Fruit fly (Drosophila melanogaster) whole organism, embryonic: ENCODE data around the gene CG9395.

Experiments
- Ada2b ChIP-seq: fragments of 200-800 bp; sonication (Bioruptor generic); IDR thresholded peaks from 2 replicates; pipeline ENCODE4 v1.3.6; 2022; ENCODE audit warnings: missing biosample characterization, missing genetic modification characterization
- BtbVII ChIP-seq: fragments of 200-800 bp; sonication (Bioruptor generic); optimal IDR thresholded peaks from 3 replicates; lab custom pipeline; 2017; ENCODE audit warnings: missing biosample characterization, mild to moderate bottlenecking, missing genetic modification characterization
- CG10209 ChIP-seq: fragments of 200-800 bp; sonication (Bioruptor generic); optimal IDR thresholded peaks from 3 replicates; lab custom pipeline; 2017; ENCODE audit warnings: missing biosample characterization, mild to moderate bottlenecking, missing genetic modification characterization, missing genetic modification reagents
- CG10462 ChIP-seq: fragments of 200-800 bp; sonication (Bioruptor generic); optimal IDR thresholded peaks from 2 replicates; lab custom pipeline; 2016; ENCODE audit warnings: missing biosample characterization, missing genetic modification characterization
- CG10979 ChIP-seq: fragments of 200-800 bp; sonication (Bioruptor generic); optimal IDR thresholded peaks from 2 replicates; lab custom pipeline; 2018; ENCODE audit warnings: missing biosample characterization, mild to moderate bottlenecking, missing genetic modification characterization, moderate library complexity
- CG11695 ChIP-seq: fragments of 200-800 bp; sonication (Bioruptor generic); IDR thresholded peaks from 3 replicates; pipeline ENCODE4 v1.3.6; 2022; ENCODE audit warnings: missing biosample characterization, missing genetic modification characterization
- CG12769 ChIP-seq: fragments of 200-800 bp; sonication (Bioruptor generic); optimal IDR thresholded peaks from 2 replicates; lab custom pipeline; 2019; ENCODE audit warnings: missing biosample characterization, mild to moderate bottlenecking, missing genetic modification characterization, moderate library complexity
- CG14014 ChIP-seq: fragments of 200-800 bp; sonication (Bioruptor generic); IDR thresholded peaks from 2 replicates; pipeline ENCODE4 v1.3.6; 2022; ENCODE audit warnings: missing biosample characterization, missing genetic modification characterization
- CG14667 ChIP-seq: fragments of 200-800 bp; sonication (Bioruptor generic); IDR thresholded peaks from 2 replicates; pipeline ENCODE4 v1.3.6; 2022; ENCODE audit warnings: missing biosample characterization, missing genetic modification characterization
- CG14965 ChIP-seq: fragments of 200-800 bp; sonication (Bioruptor generic); optimal IDR thresholded peaks from 2 replicates; lab custom pipeline; 2016; ENCODE audit warnings: missing biosample characterization, missing genetic modification characterization, borderline replicate concordance
- CG15514 ChIP-seq: fragments of 200-800 bp; sonication (Bioruptor generic); optimal IDR thresholded peaks from 3 replicates; lab custom pipeline; 2017; ENCODE audit warnings: missing biosample characterization, missing genetic modification characterization, mild to moderate bottlenecking, moderate library complexity, missing genetic modification reagents
- CG17568 ChIP-seq: fragments of 200-800 bp; sonication (Bioruptor generic); optimal IDR thresholded peaks from 2 replicates; lab custom pipeline; 2018; ENCODE audit warnings: missing biosample characterization, mild to moderate bottlenecking, missing genetic modification characterization, moderate library complexity
- CG17612 ChIP-seq: fragments of 200-800 bp; sonication (Bioruptor generic); IDR thresholded peaks from 2 replicates; pipeline ENCODE4 v1.3.6; 2022; ENCODE audit warnings: missing biosample characterization, missing genetic modification characterization
- CG17912 ChIP-seq: fragments of 200-800 bp; sonication (Bioruptor generic); optimal IDR thresholded peaks from 2 replicates; lab custom pipeline; 2018; ENCODE audit warnings: missing biosample characterization, mild to moderate bottlenecking, missing genetic modification characterization
- CG18011 ChIP-seq: fragments of 200-800 bp; sonication (Bioruptor generic); optimal IDR thresholded peaks from 2 replicates; lab custom pipeline; 2017; ENCODE audit warnings: missing biosample characterization, missing genetic modification characterization, mild to moderate bottlenecking, moderate library complexity, missing genotype
- CG18476 ChIP-seq: fragments of 200-800 bp; sonication (Bioruptor generic); optimal IDR thresholded peaks from 2 replicates; lab custom pipeline; 2016; ENCODE audit warnings: missing biosample characterization, mild to moderate bottlenecking, missing genetic modification characterization
- CG3838 ChIP-seq: fragments of 200-800 bp; sonication (Bioruptor generic); optimal IDR thresholded peaks from 3 replicates; lab custom pipeline; 2016; ENCODE audit warnings: missing biosample characterization, missing genetic modification characterization
- CG3995 ChIP-seq: fragments of 200-800 bp; sonication (Bioruptor generic); optimal IDR thresholded peaks from 3 replicates; lab custom pipeline; 2016; ENCODE audit warnings: missing biosample characterization, missing genetic modification characterization
- CG4282 ChIP-seq: fragments of 200-800 bp; sonication (Bioruptor generic); optimal IDR thresholded peaks from 2 replicates; lab custom pipeline; 2016; ENCODE audit warnings: missing biosample characterization, missing genetic modification characterization
- CG7271 ChIP-seq: fragments of 200-800 bp; sonication (Bioruptor generic); optimal IDR thresholded peaks from 2 replicates; lab custom pipeline; 2018; ENCODE audit warnings: missing biosample characterization, mild to moderate bottlenecking, missing genetic modification characterization, moderate library complexity
- CG8944 ChIP-seq: fragments of 200-800 bp; sonication (Bioruptor generic); optimal IDR thresholded peaks from 3 replicates; lab custom pipeline; 2016; ENCODE audit warnings: missing biosample characterization, missing genetic modification characterization
- Dll ChIP-seq: fragments of 200-800 bp; sonication (Bioruptor generic); IDR thresholded peaks from 4 replicates; pipeline ENCODE4 v1.3.6; 2022; ENCODE audit warnings: missing biosample characterization, missing genetic modification characterization; ENCODE audit not compliant: partially characterized antibody
- Eip74EF ChIP-seq, 2 experiments: fragments of 200-800 bp in 1 of 2; fragments of >200 bp in 1 of 2; sonication (Bioruptor generic) in 1 of 2; optimal IDR thresholded peaks; 2 replicates each; lab custom pipeline; 2017 to 2019; ENCODE audit warnings: missing biosample characterization in 2 of 2, missing genetic modification characterization in 2 of 2, mild to moderate bottlenecking in 1 of 2, moderate library complexity in 1 of 2
- Elba2 ChIP-seq: fragments of 200-800 bp; sonication (Bioruptor generic); optimal IDR thresholded peaks from 3 replicates; lab custom pipeline; 2016; ENCODE audit warnings: missing biosample characterization, missing genetic modification characterization
- Fer1 ChIP-seq: fragments of 200-800 bp; sonication (Bioruptor generic); optimal IDR thresholded peaks from 2 replicates; lab custom pipeline; 2017; ENCODE audit warnings: missing biosample characterization, mild to moderate bottlenecking, missing genetic modification characterization
- Gug ChIP-seq: fragments of 200-800 bp; sonication (Bioruptor generic); IDR thresholded peaks from 4 replicates; pipeline ENCODE4 v1.3.6; 2022; ENCODE audit warnings: missing biosample characterization, missing genetic modification characterization
- Hr39 ChIP-seq: fragments of >200 bp; optimal IDR thresholded peaks from 2 replicates; lab custom pipeline; 2017
- Lpt ChIP-seq: fragments of >200 bp; optimal IDR thresholded peaks from 2 replicates; lab custom pipeline; 2018; ENCODE audit warnings: missing biosample characterization, missing genetic modification characterization
- Optix ChIP-seq: fragments of 200-800 bp; sonication (Bioruptor generic); IDR thresholded peaks from 3 replicates; pipeline ENCODE4 v1.3.6; 2022; ENCODE audit warnings: missing biosample characterization, missing genetic modification characterization
- Rx ChIP-seq: fragments of 200-800 bp; sonication (Bioruptor generic); IDR thresholded peaks from 2 replicates; pipeline ENCODE4 v1.3.6; 2022; ENCODE audit warnings: missing biosample characterization, missing genetic modification characterization
- Trl ChIP-seq, 3 experiments: fragments of >200 bp in 2 of 3; fragments of 200-800 bp in 1 of 3; sonication (Bioruptor generic) in 1 of 3; optimal IDR thresholded peaks; 2 replicates in 1 of 3; 3 replicates in 2 of 3; lab custom pipeline; 2016 to 2017; ENCODE audit warnings: missing biosample characterization in 1 of 3, missing genetic modification characterization in 1 of 3
- Vsx1 ChIP-seq: fragments of 200-800 bp; sonication (Bioruptor generic); optimal IDR thresholded peaks from 2 replicates; lab custom pipeline; 2017; ENCODE audit warnings: missing biosample characterization, mild to moderate bottlenecking, missing genetic modification characterization, missing genetic modification reagents
- Xbp1 ChIP-seq: fragments of 200-800 bp; sonication (Bioruptor generic); optimal IDR thresholded peaks from 3 replicates; lab custom pipeline; 2016; ENCODE audit warnings: missing biosample characterization, mild to moderate bottlenecking, missing genetic modification characterization
- ase ChIP-seq: fragments of 200-800 bp; sonication (Bioruptor generic); IDR thresholded peaks from 3 replicates; pipeline ENCODE4 v1.3.6; 2022; ENCODE audit warnings: missing biosample characterization, missing genetic modification characterization
- bowl ChIP-seq: fragments of 200-800 bp; sonication (Bioruptor generic); IDR thresholded peaks from 2 replicates; pipeline ENCODE4 v1.3.6; 2022; ENCODE audit warnings: missing biosample characterization, missing genetic modification characterization
- cad ChIP-seq: fragments of >200 bp; optimal IDR thresholded peaks from 2 replicates; lab custom pipeline; 2017; ENCODE audit warnings: missing biosample characterization, missing genetic modification characterization
- ewg ChIP-seq: fragments of 200-800 bp; sonication (Bioruptor generic); optimal IDR thresholded peaks from 3 replicates; lab custom pipeline; 2017; ENCODE audit warnings: mild to moderate bottlenecking, missing biosample characterization, missing genetic modification reagents, missing genetic modification characterization
- grn ChIP-seq: fragments of 200-800 bp; sonication (Bioruptor generic); optimal IDR thresholded peaks from 3 replicates; lab custom pipeline; 2017; ENCODE audit warnings: missing biosample characterization, missing genetic modification characterization
- jing ChIP-seq: fragments of 200-800 bp; sonication (Bioruptor generic); optimal IDR thresholded peaks from 2 replicates; lab custom pipeline; 2018; ENCODE audit warnings: missing biosample characterization, mild to moderate bottlenecking, missing genetic modification characterization
- jumu ChIP-seq: fragments of 200-800 bp; sonication (Bioruptor generic); optimal IDR thresholded peaks from 3 replicates; lab custom pipeline; 2016; ENCODE audit warnings: missing biosample characterization, missing genetic modification characterization
- kni ChIP-seq: fragments of 200-800 bp; sonication (Bioruptor generic); optimal IDR thresholded peaks from 3 replicates; lab custom pipeline; 2017; ENCODE audit warnings: mild to moderate bottlenecking, missing biosample characterization, missing genetic modification reagents, missing genetic modification characterization
- pho ChIP-seq: fragments of 200-800 bp; sonication (Bioruptor generic); optimal IDR thresholded peaks from 2 replicates; lab custom pipeline; 2016; ENCODE audit warnings: missing biosample characterization, missing genetic modification characterization
- pzg ChIP-seq: fragments of 200-800 bp; sonication (Bioruptor generic); optimal IDR thresholded peaks from 3 replicates; lab custom pipeline; 2018; ENCODE audit warnings: missing biosample characterization, mild to moderate bottlenecking, missing genetic modification characterization, moderate library complexity
- scrt ChIP-seq: fragments of 200-800 bp; sonication (Bioruptor generic); optimal IDR thresholded peaks from 2 replicates; lab custom pipeline; 2018; ENCODE audit warnings: missing biosample characterization, mild to moderate bottlenecking, missing genetic modification characterization, moderate library complexity
- ssp ChIP-seq: fragments of 200-800 bp; sonication (Bioruptor generic); IDR thresholded peaks from 2 replicates; pipeline ENCODE4 v1.3.6; 2022; ENCODE audit warnings: missing biosample characterization, missing genetic modification characterization
- vfl ChIP-seq: fragments of 200-800 bp; sonication (Bioruptor generic); optimal IDR thresholded peaks from 2 replicates; lab custom pipeline; 2016; ENCODE audit warnings: missing biosample characterization, missing genetic modification characterization

Gene CG9395

dm6 chr2L:13398614-13399161 is 43.8 kb upstream of the CG9395 start, which contains the start of the genes CG10859 and CG7110 (continued):
- TF ChIP-seq BtbVII (GFP tag; lab: Kevin White, UChicago) = peak; percentile 31
- peak; percentile 56 for TF ChIP-seq CG17912
- TF ChIP-seq CG14014 (GFP tag; lab: Robert Waterston, UW) = peak; percentile 26; the same call in 1 of the 2 replicates
- TF ChIP-seq CG17612 (GFP tag; lab: Robert Waterston, UW) = no peak
- peak; percentile 51 for TF ChIP-seq CG17568 (GFP tag; lab: Kevin White, UChicago)
- no peak for TF ChIP-seq Gug (GFP tag; lab: Robert Waterston, UW)
- TF ChIP-seq pzg (GFP tag; lab: Kevin White, UChicago) = peak; percentile 85
- TF ChIP-seq Elba2 (GFP tag; lab: Kevin White, UChicago) = peak; percentile 66
- TF ChIP-seq, all 482 proteins: peak for 172

dm6 chr2L:13397393-13397792 is 42.5 kb upstream of the CG9395 start:
- TF ChIP-seq cad (GFP tag; lab: Kevin White, UChicago) (no peak), Xbp1 (GFP tag; lab: Kevin White, UChicago) (no peak), CG7271 (no peak), CG12769 (no peak), CG18476 (GFP tag; lab: Kevin White, UChicago) (no peak), Lpt (GFP tag; lab: Kevin White, UChicago) (no peak), CG10462 (GFP tag; lab: Kevin White, UChicago) (no peak)

- TF ChIP-seq CG11695 (GFP tag; lab: Robert Waterston, UW) (no peak), pho (GFP tag; lab: Kevin White, UChicago) (no peak), jing (GFP tag; lab: Kevin White, UChicago) (no peak), Eip74EF (GFP tag; optimal IDR thresholded peaks at IDR 0.05; lab: Kevin White, UChicago) (no peak), jumu (GFP tag; lab: Kevin White, UChicago) (no peak), CG14667 (no peak), Rx (no peak), bowl (GFP tag; lab: Robert Waterston, UW) (no peak), Fer1 (GFP tag; lab: Kevin White, UChicago) (no peak), Dll (GFP tag; lab: Robert Waterston, UW) (no peak), ase (GFP tag; lab: Robert Waterston, UW) (no peak), kni (no peak), vfl (GFP tag; lab: Kevin White, UChicago) (no peak)
Measured at dm6 chr2L:13396084-13396483, 41.2 kb upstream of the CG9395 start, which contains the start of gene CG16957. Gene CG16957, minus strand, starts transcription at chr2L:13396184.

dm6 chr2L:13394903-13395302 is 40.0 kb upstream of the CG9395 start, which contains the start of gene RpL24:
Gene RpL24, minus strand, starts transcription at chr2L:13395131.
- TF ChIP-seq ewg (peak; percentile 85), Vsx1 (GFP tag; lab: Kevin White, UChicago) (peak; percentile 94), CG15514 (GFP tag; lab: Kevin White, UChicago) (peak; percentile 94), grn (GFP tag; lab: Kevin White, UChicago) (peak; percentile 77), CG14965 (GFP tag; lab: Kevin White, UChicago) (peak; percentile 48), CG3995 (GFP tag; lab: Kevin White, UChicago) (peak; percentile 79), scrt (GFP tag; lab: Kevin White, UChicago) (peak; percentile 93), CG10209 (GFP tag; lab: Kevin White, UChicago) (peak; percentile 91), CG8944 (GFP tag; lab: Kevin White, UChicago) (peak; percentile 69), pho (GFP tag; lab: Kevin White, UChicago) (peak; percentile 79), ssp (GFP tag; lab: Robert Waterston, UW) (peak; percentile 31; the same call in 1 of the 2 replicates), CG3838 (peak; percentile 62), CG18011 (GFP tag; lab: Kevin White, UChicago) (peak; percentile 83), Optix (GFP tag; lab: Robert Waterston, UW) (peak; percentile 73), Hr39 (no peak), Ada2b (GFP tag; lab: Robert Waterston, UW) (peak; percentile 76; the same call in 1 of the 2 replicates), CG10979 (tag; lab: Kevin White, UChicago) (peak; percentile 75), CG4282 (GFP tag; lab: Kevin White, UChicago) (peak; percentile 71), Trl (optimal IDR thresholded peaks at IDR 0.05; lab: Kevin White, UChicago) (no peak), Trl (GFP tag; optimal IDR thresholded peaks at IDR 0.05; lab: Kevin White, UChicago) (peak; percentile 96)
